Worm (Caenorhabditis elegans) whole organism, L2 larva: ENCODE results near the gene unc-71.

Experiments used
- lsy-2 ChIP-seq, 2 experiments: fragments of 150-350 bp in 1 of 2; sonication (generic microtip) in 1 of 2; optimal IDR thresholded peaks; 2 replicates each; lab custom pipeline; 2014 to 2017; ENCODE audit warnings: missing biosample characterization in 2 of 2, missing genetic modification characterization in 2 of 2
- nhr-25 ChIP-seq: fragments of 150-350 bp; sonication (generic microtip); optimal IDR thresholded peaks from 3 replicates; lab custom pipeline; 2014; ENCODE audit warnings: missing biosample characterization, missing genetic modification characterization

- TF ChIP-seq nhr-25 (tag; lab: Kevin White, UChicago) (no peak), lsy-2 (tag; optimal IDR thresholded peaks at IDR 0.05; lab: Kevin White, UChicago) (no peak)
These were observed 39.6 kb upstream of the unc-71 start for ce11 chrIII:12931108-12931507.
